Fruit fly (Drosophila melanogaster): ENCODE results near the gene cni.

Gene cni

DNA sequence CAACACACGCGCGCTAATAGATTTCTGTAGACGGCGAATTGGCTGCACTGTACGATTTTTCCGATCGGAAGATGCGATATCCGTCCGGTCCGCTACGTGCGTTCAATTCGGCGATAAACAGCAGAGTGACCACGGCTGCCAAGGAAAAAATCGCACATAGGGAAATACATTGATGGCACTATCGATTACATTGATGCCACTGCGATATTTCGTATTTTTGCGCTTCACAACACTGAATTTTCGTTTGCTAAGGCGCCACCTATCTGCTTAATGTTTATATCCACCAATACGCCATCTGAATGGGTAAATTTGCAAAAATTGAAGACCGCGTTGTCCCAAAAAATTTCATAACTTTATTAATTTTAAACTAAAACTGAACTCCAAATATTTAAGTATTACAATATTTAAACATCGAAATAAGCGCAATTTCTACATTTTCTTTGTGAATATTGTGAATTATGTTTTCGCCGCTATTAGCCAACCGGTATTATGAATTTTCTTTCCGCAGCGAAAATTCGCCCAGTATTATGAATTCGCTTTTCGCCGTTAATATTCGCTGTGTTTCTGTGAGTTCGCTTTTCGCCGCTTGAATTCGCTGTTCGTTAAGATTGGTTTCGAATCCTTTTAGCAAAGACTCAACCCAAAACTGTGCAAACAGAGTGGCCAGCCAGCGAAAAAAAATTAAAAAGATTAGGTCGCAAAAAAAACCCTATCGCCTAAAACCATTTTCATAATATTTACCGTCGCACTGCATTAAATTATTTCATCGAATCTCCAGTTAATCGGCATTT is 22.7 kb downstream of the cni start, which contains the start of the genes crp and pkaap:
TSS of gene crp (minus strand) at position 129 of the 791 bp plus-strand sequence.
TSS of gene pkaap (plus strand) at position 689 of the 791 bp plus-strand sequence.
- TF ChIP-seq h (optimal IDR thresholded peaks at IDR 0.05), result no peak
- no peak for TF ChIP-seq Sin3A (optimal IDR thresholded peaks at IDR 0.05)
- TF ChIP-seq insv (optimal IDR thresholded peaks at IDR 0.05), result no peak
- no peak for TF ChIP-seq ttk (optimal IDR thresholded peaks at IDR 0.05)
- no peak for TF ChIP-seq Myc (optimal IDR thresholded peaks at IDR 0.05)
- TF ChIP-seq psq (optimal IDR thresholded peaks at IDR 0.05), result no peak

DNA sequence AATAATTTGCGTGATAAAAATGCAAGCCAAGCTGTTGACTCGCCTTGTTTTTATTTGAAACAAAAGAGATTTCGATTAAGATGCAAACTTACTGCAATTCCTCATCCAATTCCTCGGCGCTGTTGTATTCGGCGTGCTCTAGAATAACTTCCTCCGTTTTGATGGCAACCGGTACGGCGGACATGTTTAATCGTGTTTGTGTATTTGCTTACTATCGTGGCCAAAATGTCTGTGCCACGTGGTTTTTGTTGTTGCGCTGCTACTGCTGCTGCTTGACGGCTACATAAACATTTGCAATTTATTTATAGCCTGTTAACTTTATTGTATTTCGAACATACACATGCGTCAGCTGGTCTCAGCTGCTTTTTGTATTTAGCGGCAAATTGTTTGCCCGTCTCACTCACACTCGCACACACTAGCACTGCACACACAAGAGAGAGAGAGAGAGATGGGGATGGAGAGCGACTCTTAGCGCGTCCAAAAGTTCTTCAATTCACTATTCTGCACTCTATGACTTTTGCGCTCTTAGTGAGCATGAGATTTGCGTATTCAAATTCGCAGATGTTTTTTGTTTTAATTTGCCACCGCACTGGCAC is 23.4 kb downstream of the cni start:
- TF ChIP-seq psq (optimal IDR thresholded peaks at IDR 0.05) (no peak), Myc (optimal IDR thresholded peaks at IDR 0.05) (no peak), insv (optimal IDR thresholded peaks at IDR 0.05) (no peak), Sin3A (optimal IDR thresholded peaks at IDR 0.05) (no peak), ttk (optimal IDR thresholded peaks at IDR 0.05) (no peak)

DNA sequence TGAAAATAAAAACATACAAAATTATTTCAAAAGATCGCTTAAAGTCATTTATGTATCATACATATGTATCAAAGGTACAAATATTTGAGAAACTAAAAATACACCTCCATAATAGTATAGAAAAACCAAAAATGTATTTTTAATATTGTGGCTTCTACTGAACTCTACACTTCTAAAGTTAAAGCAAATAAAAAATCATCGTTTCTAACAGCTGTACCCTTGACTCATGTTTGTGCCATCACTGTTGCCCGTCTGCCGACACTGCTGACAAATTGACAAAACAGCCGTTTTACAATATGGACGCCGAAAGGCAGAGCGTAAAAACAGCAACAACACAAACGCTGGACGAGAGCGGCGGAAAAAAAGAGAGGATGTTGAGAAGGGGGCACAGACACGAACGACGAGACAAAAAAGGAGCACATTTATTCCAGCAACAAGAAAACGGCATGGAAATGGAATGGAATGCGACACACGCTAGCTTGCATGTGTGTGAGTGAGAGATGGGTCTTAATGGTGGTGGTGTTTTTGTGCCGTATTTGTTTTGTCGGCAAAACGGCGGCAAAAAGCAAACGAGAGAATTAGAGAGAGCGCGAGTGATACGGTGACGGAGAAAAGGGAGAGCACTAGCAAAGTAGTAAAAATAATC is 24.0 kb downstream of the cni start:
- no peak for TF ChIP-seq ttk (optimal IDR thresholded peaks at IDR 0.05)
- TF ChIP-seq Myc (optimal IDR thresholded peaks at IDR 0.05), result no peak
- no peak for TF ChIP-seq h (optimal IDR thresholded peaks at IDR 0.05)
- no peak for TF ChIP-seq Sin3A (optimal IDR thresholded peaks at IDR 0.05)
- TF ChIP-seq psq (optimal IDR thresholded peaks at IDR 0.05), result peak; percentile 89

DNA sequence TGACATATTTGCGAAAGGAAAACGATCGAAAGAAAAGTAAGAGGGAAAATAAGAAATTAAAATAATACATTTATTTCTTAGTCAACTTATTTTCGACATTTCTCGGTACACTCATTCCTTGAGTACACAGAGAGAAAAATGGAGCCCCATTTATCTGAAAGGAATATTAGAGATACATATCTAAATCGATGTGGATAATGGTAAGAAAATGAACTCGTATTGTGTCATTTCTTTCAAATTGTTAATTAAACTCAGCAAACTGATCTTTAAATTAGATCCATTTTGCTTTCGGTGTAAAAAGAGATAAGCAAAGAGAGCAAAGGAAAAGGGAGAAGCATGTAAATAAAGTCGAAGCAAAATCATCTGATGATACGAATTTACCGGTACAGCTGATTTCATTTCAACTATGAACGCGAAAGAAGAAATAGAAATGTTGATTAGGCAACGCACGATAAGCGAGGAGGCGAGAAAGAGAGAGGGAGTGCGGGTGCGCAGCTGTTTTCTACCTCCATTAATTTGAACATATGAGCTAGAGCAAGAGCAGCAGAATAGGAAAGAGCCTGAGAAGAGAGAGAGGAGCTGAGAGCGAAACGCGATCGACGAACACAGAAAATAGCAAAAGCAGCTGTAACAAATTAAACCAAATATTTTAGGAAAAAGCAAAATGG is 24.7 kb downstream of the cni start:
- TF ChIP-seq ttk (optimal IDR thresholded peaks at IDR 0.05) (no peak), h (optimal IDR thresholded peaks at IDR 0.05) (no peak), Myc (optimal IDR thresholded peaks at IDR 0.05) (no peak), psq (optimal IDR thresholded peaks at IDR 0.05) (no peak), Sin3A (optimal IDR thresholded peaks at IDR 0.05) (no peak), insv (optimal IDR thresholded peaks at IDR 0.05) (no peak)

DNA sequence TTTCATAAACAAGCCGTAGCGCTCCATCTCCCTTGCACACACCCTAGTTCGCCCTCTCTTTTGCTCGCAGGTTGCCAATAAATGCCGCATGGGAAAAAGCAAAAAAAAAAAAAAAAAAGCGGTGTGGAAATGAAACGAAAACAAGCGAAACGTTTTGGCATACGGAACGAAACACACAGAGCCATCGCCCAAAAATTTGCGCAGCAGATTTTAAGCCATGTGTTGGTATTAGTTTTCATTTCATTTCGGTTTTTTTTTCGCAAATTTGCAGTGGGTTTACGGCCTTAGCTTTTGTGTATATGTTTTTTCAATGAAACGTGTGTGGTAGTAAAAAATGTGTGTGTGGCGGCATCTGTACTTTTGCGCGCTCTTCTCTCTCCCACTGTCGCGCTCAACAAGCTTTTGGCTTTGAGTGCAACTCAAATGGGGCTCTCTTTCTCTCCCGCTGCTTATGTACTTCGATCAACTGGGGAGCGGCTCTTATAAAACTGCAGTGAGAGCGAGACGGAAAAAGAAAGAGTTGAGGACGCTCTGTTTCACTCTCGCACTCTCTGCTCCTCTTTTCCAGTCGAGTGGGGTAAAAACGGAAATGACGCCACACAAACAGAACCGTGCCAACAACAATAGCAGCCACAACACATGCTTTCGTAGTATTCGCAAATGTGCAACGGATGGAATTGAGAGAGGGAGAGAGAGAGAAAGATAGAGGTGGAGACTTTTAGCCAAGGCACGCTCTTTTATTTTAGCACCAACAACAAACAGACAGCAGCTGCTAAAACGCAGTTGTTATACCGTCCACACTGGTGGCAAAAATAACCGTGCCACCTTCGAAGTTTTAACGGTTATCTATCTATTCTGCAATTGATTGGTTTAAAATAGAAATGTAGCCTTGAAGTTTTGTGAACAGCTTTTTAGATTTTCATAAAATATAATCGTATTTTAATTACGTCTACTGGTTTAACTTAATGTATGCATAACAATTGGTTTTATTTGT is 25.9 kb downstream of the cni start:
- TF ChIP-seq insv (optimal IDR thresholded peaks at IDR 0.05) (no peak), Myc (optimal IDR thresholded peaks at IDR 0.05) (no peak), Sin3A (optimal IDR thresholded peaks at IDR 0.05) (no peak), ttk (optimal IDR thresholded peaks at IDR 0.05) (no peak), psq (optimal IDR thresholded peaks at IDR 0.05) (no peak), h (optimal IDR thresholded peaks at IDR 0.05) (no peak)

DNA sequence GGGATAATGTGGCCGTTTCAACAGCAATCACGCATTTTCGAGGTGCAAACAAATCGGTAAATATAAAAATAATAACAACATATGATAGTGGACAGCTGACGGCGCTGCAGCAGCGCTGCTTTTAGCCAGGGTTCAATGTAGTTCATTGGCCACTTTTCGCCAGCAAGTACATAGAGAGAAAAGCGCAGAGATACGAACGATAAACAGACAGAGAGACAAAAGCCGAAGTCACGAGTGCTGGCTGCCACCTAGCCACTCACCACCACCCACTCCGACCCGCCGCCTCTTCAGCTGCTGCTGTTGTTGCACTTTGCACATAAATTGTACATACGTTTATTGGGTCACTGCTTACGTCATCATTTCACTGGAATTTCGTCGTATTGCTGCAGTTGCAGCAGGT is 27.7 kb downstream of the cni start:
- TF ChIP-seq ttk (optimal IDR thresholded peaks at IDR 0.05), result no peak
- no peak for TF ChIP-seq Sin3A (optimal IDR thresholded peaks at IDR 0.05)
- TF ChIP-seq Myc (optimal IDR thresholded peaks at IDR 0.05), result no peak
- no peak for TF ChIP-seq psq (optimal IDR thresholded peaks at IDR 0.05)
- TF ChIP-seq h (optimal IDR thresholded peaks at IDR 0.05), result no peak
- TF ChIP-seq insv (optimal IDR thresholded peaks at IDR 0.05), result no peak

DNA sequence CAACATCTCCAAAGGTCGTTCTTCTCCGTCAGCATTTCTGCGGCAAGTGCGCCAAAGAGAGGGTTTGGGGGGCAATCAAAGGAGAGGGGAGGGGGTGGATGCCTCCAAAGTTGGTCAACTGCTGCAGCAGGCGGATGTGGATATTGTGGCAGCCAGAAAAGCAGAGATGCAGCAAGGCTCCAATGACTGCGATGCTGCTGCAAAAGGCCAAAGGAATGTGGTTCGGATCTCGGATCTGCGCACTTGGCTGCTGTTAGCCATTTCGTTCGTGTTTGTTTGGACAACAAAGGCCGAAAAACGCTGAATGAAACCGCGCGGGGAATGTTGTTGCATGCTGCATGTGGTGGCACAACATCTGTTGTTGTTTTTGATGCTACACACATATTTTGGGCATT is 28.5 kb downstream of the cni start:
- no peak for TF ChIP-seq psq (optimal IDR thresholded peaks at IDR 0.05)

DNA sequence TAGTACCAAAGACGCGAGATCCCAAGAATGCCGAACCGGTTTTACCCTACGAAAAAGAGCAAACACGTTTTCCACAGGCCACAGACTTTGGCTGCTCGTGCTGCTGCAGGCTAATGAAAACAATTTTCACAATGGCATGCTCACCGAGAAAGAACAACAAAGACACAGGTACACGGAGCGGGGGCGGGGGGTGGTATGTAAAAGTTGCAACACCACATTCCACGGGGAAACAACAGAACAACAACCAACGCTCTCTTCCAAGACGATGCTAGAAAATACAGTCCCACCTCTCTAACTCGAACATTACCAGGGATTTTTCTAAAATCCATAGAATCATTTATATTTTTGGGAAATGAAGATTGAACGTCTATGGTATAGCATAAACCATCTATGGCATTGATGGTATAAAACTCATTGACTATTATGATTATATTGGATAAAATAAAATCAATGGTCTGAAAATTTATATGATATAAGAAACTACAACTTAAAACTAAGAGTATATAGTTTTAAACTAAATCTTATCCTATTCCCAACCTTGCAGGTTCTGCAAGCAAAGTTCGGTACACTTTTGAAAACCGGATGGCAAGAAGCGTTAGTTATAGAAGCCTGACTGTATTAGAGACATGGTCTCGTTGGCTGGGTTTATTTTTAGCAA is 29.0 kb downstream of the cni start:
- TF ChIP-seq psq (optimal IDR thresholded peaks at IDR 0.05) (no peak), ttk (optimal IDR thresholded peaks at IDR 0.05) (no peak), Myc (optimal IDR thresholded peaks at IDR 0.05) (no peak), h (optimal IDR thresholded peaks at IDR 0.05) (no peak), insv (optimal IDR thresholded peaks at IDR 0.05) (no peak), Sin3A (optimal IDR thresholded peaks at IDR 0.05) (no peak)

DNA sequence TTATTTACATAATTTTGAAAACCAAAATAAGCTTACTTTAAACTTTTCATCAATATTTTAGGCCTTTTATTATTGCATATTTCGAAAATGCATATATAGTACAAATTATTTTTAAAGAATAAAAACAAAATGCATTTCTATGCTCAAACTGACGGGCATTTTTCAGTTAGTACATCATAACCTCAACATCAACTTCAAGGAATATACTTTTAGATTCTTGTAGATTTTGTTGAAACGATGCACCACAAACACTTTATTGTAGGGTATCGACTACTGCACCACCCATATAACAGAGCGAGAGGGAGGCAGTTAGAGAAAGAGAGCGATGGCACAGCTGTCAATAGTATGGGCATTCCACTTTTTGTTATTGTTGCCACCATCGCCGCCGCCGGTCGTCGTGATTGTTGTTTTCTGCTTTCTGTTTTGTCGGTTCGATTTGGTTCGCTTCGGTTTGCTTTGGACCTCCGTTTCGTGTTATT is 30.7 kb downstream of the cni start:
- no peak for TF ChIP-seq psq (optimal IDR thresholded peaks at IDR 0.05)

DNA sequence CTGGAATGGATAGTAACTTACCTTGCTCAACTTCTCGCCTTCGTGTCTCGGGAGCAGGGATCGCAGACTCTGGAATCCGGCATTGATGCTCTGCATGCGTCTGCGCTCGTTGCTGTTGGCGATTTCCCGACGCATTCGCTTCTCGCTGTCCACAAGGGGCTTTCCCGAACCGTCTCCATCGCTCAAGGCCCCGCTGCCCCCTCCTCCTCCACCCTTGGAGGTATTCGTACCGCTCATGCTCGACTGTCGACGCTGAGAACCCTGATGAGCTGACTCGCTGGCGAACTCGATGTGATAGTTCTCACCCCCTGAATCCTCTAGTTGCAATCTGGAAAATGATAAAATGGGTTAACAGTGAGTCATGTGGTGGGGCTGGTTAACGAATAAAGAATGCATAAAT is 31.7 kb downstream of the cni start:
- TF ChIP-seq ttk (optimal IDR thresholded peaks at IDR 0.05), result no peak
- no peak for TF ChIP-seq Myc (optimal IDR thresholded peaks at IDR 0.05)
- TF ChIP-seq Sin3A (optimal IDR thresholded peaks at IDR 0.05), result no peak
- no peak for TF ChIP-seq h (optimal IDR thresholded peaks at IDR 0.05)
- TF ChIP-seq psq (optimal IDR thresholded peaks at IDR 0.05), result no peak
- no peak for TF ChIP-seq insv (optimal IDR thresholded peaks at IDR 0.05)

DNA sequence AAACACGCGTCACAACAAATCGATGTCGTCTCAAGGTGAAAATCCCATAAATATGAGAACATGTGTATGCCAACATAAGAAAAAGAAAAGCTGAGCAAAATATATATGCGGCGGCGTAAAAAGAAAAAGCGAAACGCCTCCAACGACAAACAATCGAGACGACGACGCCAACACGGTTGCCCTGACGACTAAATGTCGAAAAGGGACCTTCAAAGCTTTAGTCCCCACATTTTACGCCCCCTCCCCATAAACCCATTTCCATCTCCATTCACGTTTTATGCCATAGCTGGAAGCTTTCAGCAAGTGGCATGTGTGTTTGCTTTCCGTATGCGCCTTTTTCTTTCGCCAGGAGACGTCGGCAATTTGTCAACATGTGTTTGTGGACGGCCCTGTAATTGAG is 32.6 kb downstream of the cni start:
- no peak for TF ChIP-seq Sin3A (optimal IDR thresholded peaks at IDR 0.05)
- TF ChIP-seq ttk (optimal IDR thresholded peaks at IDR 0.05), result no peak

Measured in Kc167 (cell line).